Worm (Caenorhabditis elegans): Measurements from ENCODE around the gene suf-1.

Gene suf-1

ce11 chrII:8566039-8566438 is 37.6 kb upstream of the suf-1 start, which contains the start of gene stc-1:
TSS of gene stc-1 (minus strand) at chrII:8566139.
- TF ChIP-seq F13C5.2 (tag; optimal IDR thresholded peaks at IDR 0.05) = no peak
- no peak for TF ChIP-seq ceh-36 (tag; optimal IDR thresholded peaks at IDR 0.05)
- TF ChIP-seq tbx-37 (GFP tag; conservative IDR thresholded peaks at IDR 0.05) = no peak
- TF ChIP-seq ets-7 (tag; optimal IDR thresholded peaks at IDR 0.05) = no peak
- TF ChIP-seq hmg-4 (GFP tag; optimal IDR thresholded peaks at IDR 0.05) = no peak
- TF ChIP-seq tra-4 (tag; optimal IDR thresholded peaks at IDR 0.05) = no peak
- no peak for TF ChIP-seq flt-1 (GFP tag; IDR thresholded peaks at IDR 0.05)
- TF ChIP-seq hnd-1 (tag; optimal IDR thresholded peaks at IDR 0.05) = no peak
- TF ChIP-seq ceh-13 (GFP tag; optimal IDR thresholded peaks at IDR 0.05) = no peak
- no peak for TF ChIP-seq ama-1 (optimal IDR thresholded peaks at IDR 0.05)

ce11 chrII:8566806-8567266 is 36.8 kb upstream of the suf-1 start, which contains the start of gene F54C9.3:
TSS of gene F54C9.3 (minus strand) at chrII:8566856.
- no peak for TF ChIP-seq ceh-13 (GFP tag; optimal IDR thresholded peaks at IDR 0.05)
- TF ChIP-seq scrt-1 (GFP tag; IDR thresholded peaks at IDR 0.05) = no peak
- TF ChIP-seq pes-1 (GFP tag; IDR thresholded peaks at IDR 0.05) = no peak
- TF ChIP-seq F13C5.2 (tag; optimal IDR thresholded peaks at IDR 0.05) = no peak
- no peak for TF ChIP-seq flt-1 (GFP tag; IDR thresholded peaks at IDR 0.05)
- TF ChIP-seq tra-4 (tag; optimal IDR thresholded peaks at IDR 0.05) = no peak
- TF ChIP-seq B0310.2 (tag; optimal IDR thresholded peaks at IDR 0.05) = no peak
- TF ChIP-seq ama-1 (optimal IDR thresholded peaks at IDR 0.05) = no peak
- TF ChIP-seq hmg-4 (GFP tag; optimal IDR thresholded peaks at IDR 0.05) = no peak
- no peak for TF ChIP-seq hmbx-1 (tag; optimal IDR thresholded peaks at IDR 0.05)
- no peak for TF ChIP-seq hnd-1 (tag; optimal IDR thresholded peaks at IDR 0.05)
- no peak for TF ChIP-seq tbx-37 (GFP tag; conservative IDR thresholded peaks at IDR 0.05)
- TF ChIP-seq ets-7 (tag; optimal IDR thresholded peaks at IDR 0.05) = no peak
- TF ChIP-seq tbx-11 (GFP tag; IDR thresholded peaks at IDR 0.05) = no peak
- TF ChIP-seq sea-1 (GFP tag; conservative IDR thresholded peaks at IDR 0.05) = no peak
- no peak for TF ChIP-seq aly-1 (tag; optimal IDR thresholded peaks at IDR 0.05)

- TF ChIP-seq sea-1 (GFP tag; conservative IDR thresholded peaks at IDR 0.05) = 0 out of 2 replicates have a peak, but pooled peaks have one; percentile 30
- no peak for TF ChIP-seq hmbx-1 (tag; optimal IDR thresholded peaks at IDR 0.05)
Measured at ce11 chrII:8568234-8568969, 35.2 kb upstream of the suf-1 start.

- TF ChIP-seq hmg-4 (GFP tag; optimal IDR thresholded peaks at IDR 0.05) = peak; percentile 39
- peak; percentile 73 for TF ChIP-seq F13C5.2 (tag; optimal IDR thresholded peaks at IDR 0.05)
- TF ChIP-seq flt-1 (GFP tag; IDR thresholded peaks at IDR 0.05) = peak; percentile 38; the same call in 1 of the 2 replicates
- no peak for TF ChIP-seq tbx-37 (GFP tag; conservative IDR thresholded peaks at IDR 0.05)
Measured at ce11 chrII:8569038-8569977, 34.3 kb upstream of the suf-1 start, which contains the start of the genes col-38 and rpl-5. TSS of gene col-38 (minus strand) at chrII:8569088. TSS of gene rpl-5 (plus strand) at chrII:8569927.

- TF ChIP-seq hnd-1 (tag; optimal IDR thresholded peaks at IDR 0.05) = no peak
- no peak for TF ChIP-seq ama-1 (optimal IDR thresholded peaks at IDR 0.05)
- TF ChIP-seq tbx-37 (GFP tag; conservative IDR thresholded peaks at IDR 0.05) = no peak
- TF ChIP-seq sea-1 (GFP tag; conservative IDR thresholded peaks at IDR 0.05) = no peak
- no peak for TF ChIP-seq ets-7 (tag; optimal IDR thresholded peaks at IDR 0.05)
- no peak for TF ChIP-seq tbx-11 (GFP tag; IDR thresholded peaks at IDR 0.05)
- TF ChIP-seq B0310.2 (tag; optimal IDR thresholded peaks at IDR 0.05) = no peak
- no peak for TF ChIP-seq hmg-4 (GFP tag; optimal IDR thresholded peaks at IDR 0.05)
Measured at ce11 chrII:8570977-8571376, 32.7 kb upstream of the suf-1 start, which contains the start of gene bcs-1. TSS of gene bcs-1 (plus strand) at chrII:8571085.

ce11 chrII:8573044-8573443 is 30.6 kb upstream of the suf-1 start, which contains the start of gene F54C9.7:
TSS of gene F54C9.7 (plus strand) at chrII:8573344.
- TF ChIP-seq tbx-37 (GFP tag; conservative IDR thresholded peaks at IDR 0.05) (no peak), ama-1 (optimal IDR thresholded peaks at IDR 0.05) (no peak), ceh-36 (tag; optimal IDR thresholded peaks at IDR 0.05) (no peak), hmg-4 (GFP tag; optimal IDR thresholded peaks at IDR 0.05) (no peak), aly-1 (tag; optimal IDR thresholded peaks at IDR 0.05) (no peak), sea-1 (GFP tag; conservative IDR thresholded peaks at IDR 0.05) (no peak), flt-1 (GFP tag; IDR thresholded peaks at IDR 0.05) (no peak), tra-4 (tag; optimal IDR thresholded peaks at IDR 0.05) (no peak), ets-7 (tag; optimal IDR thresholded peaks at IDR 0.05) (no peak), hnd-1 (tag; optimal IDR thresholded peaks at IDR 0.05) (no peak), tbx-11 (GFP tag; IDR thresholded peaks at IDR 0.05) (no peak)

ce11 chrII:8575184-8575583 is 28.5 kb upstream of the suf-1 start, which contains the start of gene puf-5:
TSS of gene puf-5 (plus strand) at chrII:8575541.
- no peak for TF ChIP-seq scrt-1 (GFP tag; IDR thresholded peaks at IDR 0.05)
